Worm (Caenorhabditis elegans): ENCODE measurements around the gene cal-3.

- TF ChIP-seq him-1 (tag; optimal IDR thresholded peaks at IDR 0.05) (no peak), dao-5 (tag; optimal IDR thresholded peaks at IDR 0.05) (no peak)
These were observed 4.5 kb upstream of the cal-3 start, which contains the start of gene F28F9.2 for ce11 chrIV:3839420-3839819.
